Fruit fly (Drosophila melanogaster): Measurements from ENCODE around the gene Gbs-70E.

Gbs-70E gene

dm6 chr3L:14578896-14579295, 28.1 kb upstream of the Gbs-70E start:
- TF ChIP-seq foxo (GFP tag; optimal IDR thresholded peaks at IDR 0.05) (no peak), CG9705 (GFP tag; optimal IDR thresholded peaks at IDR 0.05) (peak; percentile 1), Rel (GFP tag; optimal IDR thresholded peaks at IDR 0.05) (no peak), Rel (tag; optimal IDR thresholded peaks at IDR 0.05) (peak; percentile 97), dsf (GFP tag; optimal IDR thresholded peaks at IDR 0.05; ENCODE audit: borderline replicate concordance) (no peak), Dif (GFP tag; optimal IDR thresholded peaks at IDR 0.05; ENCODE audit: partially characterized antibody) (peak; percentile 85), sv (GFP tag; optimal IDR thresholded peaks at IDR 0.05) (no peak), dl (GFP tag; optimal IDR thresholded peaks at IDR 0.05; ENCODE audit: insufficient read depth in 1 of 2, partially characterized antibody in 2 of 2) (peak in 1 of 2 experiments; percentile 54), woc (GFP tag; optimal IDR thresholded peaks at IDR 0.05) (no peak), Hnf4 (GFP tag; optimal IDR thresholded peaks at IDR 0.05) (no peak), pan (optimal IDR thresholded peaks at IDR 0.05) (no peak), OdsH (GFP tag; optimal IDR thresholded peaks at IDR 0.05) (no peak), Myc (optimal IDR thresholded peaks at IDR 0.05) (no peak), Vsx2 (GFP tag; optimal IDR thresholded peaks at IDR 0.05; ENCODE audit: partially characterized antibody) (peak; percentile 13), br (GFP tag; optimal IDR thresholded peaks at IDR 0.05) (no peak), dmrt93B (GFP tag; optimal IDR thresholded peaks at IDR 0.05) (no peak), Jra (GFP tag; optimal IDR thresholded peaks at IDR 0.05) (no peak)

dm6 chr3L:14575974-14576373, 25.2 kb upstream of the Gbs-70E start:
- TF ChIP-seq fru (GFP tag; optimal IDR thresholded peaks at IDR 0.05) (no peak), Hr83 (GFP tag; optimal IDR thresholded peaks at IDR 0.05; ENCODE audit: poor library complexity, severe bottlenecking) (no peak), Hnf4 (GFP tag; optimal IDR thresholded peaks at IDR 0.05) (no peak), CG32264 (GFP tag; optimal IDR thresholded peaks at IDR 0.05) (no peak), woc (GFP tag; optimal IDR thresholded peaks at IDR 0.05) (no peak), ey (GFP tag; optimal IDR thresholded peaks at IDR 0.05) (no peak), HLH106 (tag; optimal IDR thresholded peaks at IDR 0.05) (no peak), jim (GFP tag; optimal IDR thresholded peaks at IDR 0.05) (no peak), Myc (optimal IDR thresholded peaks at IDR 0.05) (no peak), Vsx2 (GFP tag; optimal IDR thresholded peaks at IDR 0.05; ENCODE audit: partially characterized antibody) (no peak), dl (GFP tag; optimal IDR thresholded peaks at IDR 0.05; ENCODE audit: insufficient read depth in 1 of 2, partially characterized antibody in 2 of 2) (no peak), psq (GFP tag; optimal IDR thresholded peaks at IDR 0.05) (no peak), Rel (GFP tag; optimal IDR thresholded peaks at IDR 0.05) (no peak), Rel (tag; optimal IDR thresholded peaks at IDR 0.05) (no peak), CrebA (GFP tag; optimal IDR thresholded peaks at IDR 0.05; ENCODE audit: borderline replicate concordance) (no peak), pan (optimal IDR thresholded peaks at IDR 0.05) (no peak), dsf (GFP tag; optimal IDR thresholded peaks at IDR 0.05; ENCODE audit: borderline replicate concordance) (no peak), rgr (GFP tag; optimal IDR thresholded peaks at IDR 0.05) (no peak), Dfd (GFP tag; optimal IDR thresholded peaks at IDR 0.05) (no peak)

dm6 chr3L:14574649-14575048, 23.9 kb upstream of the Gbs-70E start:
- no peak for TF ChIP-seq Dfd (GFP tag; optimal IDR thresholded peaks at IDR 0.05)
- no peak for TF ChIP-seq dmrt93B (GFP tag; optimal IDR thresholded peaks at IDR 0.05)
- TF ChIP-seq dl (GFP tag; optimal IDR thresholded peaks at IDR 0.05; ENCODE audit: insufficient read depth in 1 of 2, partially characterized antibody in 2 of 2) = no peak
- TF ChIP-seq psq (GFP tag; optimal IDR thresholded peaks at IDR 0.05) = no peak
- no peak for TF ChIP-seq dsf (GFP tag; optimal IDR thresholded peaks at IDR 0.05; ENCODE audit: borderline replicate concordance)
- TF ChIP-seq br (GFP tag; optimal IDR thresholded peaks at IDR 0.05) = no peak
- TF ChIP-seq Hnf4 (GFP tag; optimal IDR thresholded peaks at IDR 0.05) = no peak
- TF ChIP-seq pan (optimal IDR thresholded peaks at IDR 0.05) = no peak
- no peak for TF ChIP-seq CrebA (GFP tag; optimal IDR thresholded peaks at IDR 0.05; ENCODE audit: borderline replicate concordance)
- TF ChIP-seq Abd-B (GFP tag; optimal IDR thresholded peaks at IDR 0.05) = no peak

- TF ChIP-seq ey (GFP tag; optimal IDR thresholded peaks at IDR 0.05) (no peak), Dfd (GFP tag; optimal IDR thresholded peaks at IDR 0.05) (peak; percentile 71), dmrt93B (GFP tag; optimal IDR thresholded peaks at IDR 0.05) (no peak)
Measured at dm6 chr3L:14569620-14570537, 19.1 kb upstream of the Gbs-70E start.

- no peak for TF ChIP-seq Rel (GFP tag; optimal IDR thresholded peaks at IDR 0.05)
- TF ChIP-seq Rel (tag; optimal IDR thresholded peaks at IDR 0.05) = no peak
- TF ChIP-seq usp (GFP tag; optimal IDR thresholded peaks at IDR 0.05) = no peak
- no peak for TF ChIP-seq CG32264 (GFP tag; optimal IDR thresholded peaks at IDR 0.05)
- TF ChIP-seq Sp1 (GFP tag; optimal IDR thresholded peaks at IDR 0.05) = no peak
- TF ChIP-seq CrebA (GFP tag; optimal IDR thresholded peaks at IDR 0.05; ENCODE audit: borderline replicate concordance) = no peak
- no peak for TF ChIP-seq sv (GFP tag; optimal IDR thresholded peaks at IDR 0.05)
Measured at dm6 chr3L:14567140-14567539, 16.4 kb upstream of the Gbs-70E start, which contains the start of gene CG42758. Gene CG42758 (plus strand): TSS chr3L:14567440.

Data from whole organism, wandering third instar larva.